Worm (Caenorhabditis elegans) whole organism, mixed stage, embryonic: Measurements from ENCODE around the gene K02E2.7.

Experiments
- M03D4.4 ChIP-seq: sonication (generic microtip); optimal IDR thresholded peaks from 2 replicates; lab custom pipeline; 2017; ENCODE audit warnings: mild to moderate bottlenecking, missing genetic modification characterization, missing compliant biosample characterization
- bed-3 ChIP-seq: fragments of 200-800 bp; sonication (Bioruptor generic); optimal IDR thresholded peaks from 3 replicates; lab custom pipeline; 2018; ENCODE audit warnings: mild to moderate bottlenecking, missing genetic modification characterization, moderate library complexity, missing compliant biosample characterization
- blmp-1 ChIP-seq: fragments of 150-350 bp; optimal IDR thresholded peaks from 2 replicates; lab custom pipeline; 2014; ENCODE audit warnings: missing biosample characterization, missing genetic modification characterization
- ceh-39 ChIP-seq: fragments of 150-350 bp; optimal IDR thresholded peaks from 2 replicates; lab custom pipeline; 2014; ENCODE audit warnings: missing biosample characterization, missing genetic modification characterization
- ceh-43 ChIP-seq: fragments of 200-800 bp; sonication (Bioruptor generic); optimal IDR thresholded peaks from 2 replicates; lab custom pipeline; 2018; ENCODE audit warnings: mild to moderate bottlenecking, missing genetic modification characterization, moderate library complexity, missing compliant biosample characterization
- ceh-83 ChIP-seq: fragments of 200-800 bp; sonication (Bioruptor generic); optimal IDR thresholded peaks from 2 replicates; lab custom pipeline; 2018; ENCODE audit warnings: mild to moderate bottlenecking, missing genetic modification characterization, missing compliant biosample characterization
- ces-1 ChIP-seq: fragments of 150-350 bp; optimal IDR thresholded peaks from 2 replicates; lab custom pipeline; 2014; ENCODE audit warnings: missing biosample characterization, missing genetic modification reagents, missing genetic modification characterization
- cnd-1 ChIP-seq: fragments of 200-800 bp; sonication (Bioruptor generic); optimal IDR thresholded peaks from 2 replicates; lab custom pipeline; 2018; ENCODE audit warnings: mild to moderate bottlenecking, missing genetic modification characterization, missing compliant biosample characterization
- drap-1 ChIP-seq: fragments of 200-800 bp; sonication (Bioruptor generic); optimal IDR thresholded peaks from 3 replicates; lab custom pipeline; 2018; ENCODE audit warnings: mild to moderate bottlenecking, missing genetic modification characterization, missing compliant biosample characterization
- elt-3 ChIP-seq: fragments of 150-350 bp; optimal IDR thresholded peaks from 2 replicates; lab custom pipeline; 2014; ENCODE audit warnings: missing biosample characterization, missing genetic modification characterization
- flh-1 ChIP-seq: fragments of 200-800 bp; sonication (Bioruptor generic); optimal IDR thresholded peaks from 2 replicates; lab custom pipeline; 2018; ENCODE audit warnings: mild to moderate bottlenecking, missing genetic modification characterization, moderate library complexity, missing compliant biosample characterization
- ham-2 ChIP-seq: fragments of 200-800 bp; sonication (Bioruptor generic); optimal IDR thresholded peaks from 2 replicates; lab custom pipeline; 2018; ENCODE audit warnings: mild to moderate bottlenecking, missing genetic modification characterization, missing compliant biosample characterization
- hlh-1 ChIP-seq: fragments of 150-350 bp; optimal IDR thresholded peaks from 2 replicates; lab custom pipeline; 2014; ENCODE audit warnings: missing biosample characterization, missing genetic modification reagents, missing genetic modification characterization
- lin-13 ChIP-seq: fragments of 150-350 bp; optimal IDR thresholded peaks from 2 replicates; lab custom pipeline; 2014; ENCODE audit warnings: missing biosample characterization, missing genetic modification characterization
- lin-32 ChIP-seq: fragments of 200-800 bp; sonication (Bioruptor generic); optimal IDR thresholded peaks from 2 replicates; lab custom pipeline; 2018; ENCODE audit warnings: mild to moderate bottlenecking, missing genetic modification characterization, missing compliant biosample characterization
- lsy-2 ChIP-seq: fragments of 150-350 bp; optimal IDR thresholded peaks from 2 replicates; lab custom pipeline; 2014; ENCODE audit warnings: missing biosample characterization, missing genetic modification characterization
- mep-1 ChIP-seq: fragments of 150-350 bp; optimal IDR thresholded peaks from 2 replicates; lab custom pipeline; 2017; ENCODE audit warnings: missing biosample characterization, missing genetic modification reagents, missing genetic modification characterization, inconsistent platforms
- mls-2 ChIP-seq: sonication (generic microtip); optimal IDR thresholded peaks from 2 replicates; lab custom pipeline; 2016; ENCODE audit warnings: mild to moderate bottlenecking, missing genetic modification characterization, moderate library complexity, missing compliant biosample characterization
- nhr-12 ChIP-seq: fragments of 150-350 bp; optimal IDR thresholded peaks from 2 replicates; lab custom pipeline; 2014; ENCODE audit warnings: missing biosample characterization, missing genetic modification characterization
- nhr-2 ChIP-seq: fragments of 150-350 bp; optimal IDR thresholded peaks from 2 replicates; lab custom pipeline; 2014; ENCODE audit warnings: missing biosample characterization, missing genetic modification characterization
- nhr-237 ChIP-seq: fragments of 150-350 bp; optimal IDR thresholded peaks from 2 replicates; lab custom pipeline; 2014; ENCODE audit warnings: missing biosample characterization, missing genetic modification characterization
- nhr-28 ChIP-seq: fragments of 150-350 bp; optimal IDR thresholded peaks from 2 replicates; lab custom pipeline; 2014; ENCODE audit warnings: missing biosample characterization, missing genetic modification characterization
- nhr-76 ChIP-seq: sonication (generic microtip); optimal IDR thresholded peaks from 2 replicates; lab custom pipeline; 2017; ENCODE audit warnings: missing biosample characterization, missing genetic modification characterization
- pha-4 ChIP-seq: fragments of 150-350 bp; optimal IDR thresholded peaks from 2 replicates; lab custom pipeline; 2018; ENCODE audit warnings: missing biosample characterization, missing genetic modification reagents, missing genetic modification characterization
- sem-2 ChIP-seq: fragments of 200-800 bp; sonication (Bioruptor generic); optimal IDR thresholded peaks from 2 replicates; lab custom pipeline; 2018; ENCODE audit warnings: mild to moderate bottlenecking, missing genetic modification characterization, missing compliant biosample characterization
- snpc-4 ChIP-seq: fragments of 150-350 bp; optimal IDR thresholded peaks from 2 replicates; lab custom pipeline; 2014; ENCODE audit warnings: missing biosample characterization, missing genetic modification characterization
- sptf-1 ChIP-seq: sonication (generic microtip); optimal IDR thresholded peaks from 2 replicates; lab custom pipeline; 2017; ENCODE audit warnings: mild to moderate bottlenecking, missing genetic modification characterization, moderate library complexity, missing compliant biosample characterization
- tbx-8 ChIP-seq: fragments of 200-800 bp; sonication (Bioruptor generic); optimal IDR thresholded peaks from 2 replicates; lab custom pipeline; 2018; ENCODE audit warnings: mild to moderate bottlenecking, missing genetic modification characterization, moderate library complexity, missing compliant biosample characterization
- unc-120 ChIP-seq: sonication (generic microtip); optimal IDR thresholded peaks from 2 replicates; lab custom pipeline; 2017; ENCODE audit warnings: missing genetic modification characterization, missing compliant biosample characterization; ENCODE audit not compliant: poor library complexity, severe bottlenecking
- unc-39 ChIP-seq: fragments of 150-350 bp; optimal IDR thresholded peaks from 2 replicates; lab custom pipeline; 2014; ENCODE audit warnings: missing biosample characterization, missing genetic modification characterization
- unc-62 ChIP-seq: fragments of 150-350 bp; optimal IDR thresholded peaks from 2 replicates; lab custom pipeline; 2014; ENCODE audit warnings: missing biosample characterization, missing genetic modification reagents, missing genetic modification characterization
- zip-8 ChIP-seq: fragments of 150-350 bp; optimal IDR thresholded peaks from 2 replicates; lab custom pipeline; 2014; ENCODE audit warnings: missing biosample characterization, missing genetic modification characterization

Gene K02E2.7

ce11 chrV:20419643-20420042 is 32.8 kb upstream of the K02E2.7 start:
- TF ChIP-seq nhr-2 (tag; lab: Kevin White, UChicago) (no peak), snpc-4 (tag; lab: Kevin White, UChicago) (no peak), lin-13 (tag; lab: Kevin White, UChicago) (no peak), mep-1 (tag; lab: Kevin White, UChicago) (no peak), ham-2 (GFP tag; lab: Kevin White, UChicago) (no peak), tbx-8 (no peak), ceh-83 (GFP tag; lab: Kevin White, UChicago) (no peak), lsy-2 (tag; lab: Kevin White, UChicago) (no peak), mls-2 (tag; lab: Kevin White, UChicago) (no peak), blmp-1 (tag; lab: Kevin White, UChicago) (no peak), ceh-43 (no peak), ceh-39 (tag; lab: Kevin White, UChicago) (no peak), unc-120 (tag; lab: Kevin White, UChicago) (no peak), drap-1 (no peak), M03D4.4 (tag; lab: Kevin White, UChicago) (no peak), nhr-12 (tag; lab: Kevin White, UChicago) (no peak)

- no peak for TF ChIP-seq unc-120 (tag; lab: Kevin White, UChicago)
- no peak for TF ChIP-seq lin-13 (tag; lab: Kevin White, UChicago)
- no peak for TF ChIP-seq tbx-8
- TF ChIP-seq nhr-76 (tag; lab: Kevin White, UChicago) = no peak
- no peak for TF ChIP-seq drap-1
These were observed 31.9 kb upstream of the K02E2.7 start for ce11 chrV:20418768-20419167.

ce11 chrV:20417809-20418208 is 31.0 kb upstream of the K02E2.7 start:
- TF ChIP-seq snpc-4 (tag; lab: Kevin White, UChicago) = no peak
- no peak for TF ChIP-seq unc-39 (tag; lab: Kevin White, UChicago)
- no peak for TF ChIP-seq zip-8 (tag; lab: Kevin White, UChicago)
- TF ChIP-seq sem-2 = no peak
- TF ChIP-seq ham-2 (GFP tag; lab: Kevin White, UChicago) = no peak
- TF ChIP-seq nhr-76 (tag; lab: Kevin White, UChicago) = no peak
- TF ChIP-seq ces-1 (GFP tag; lab: Kevin White, UChicago) = no peak
- TF ChIP-seq ceh-83 (GFP tag; lab: Kevin White, UChicago) = no peak
- no peak for TF ChIP-seq ceh-39 (tag; lab: Kevin White, UChicago)
- TF ChIP-seq nhr-28 = no peak
- no peak for TF ChIP-seq tbx-8
- no peak for TF ChIP-seq pha-4 (tag; lab: Kevin White, UChicago)
- TF ChIP-seq nhr-237 = no peak

ce11 chrV:20416790-20417189 is 29.9 kb upstream of the K02E2.7 start:
- TF ChIP-seq bed-3 (no peak), sem-2 (no peak), drap-1 (no peak), pha-4 (tag; lab: Kevin White, UChicago) (no peak), nhr-2 (tag; lab: Kevin White, UChicago) (no peak), snpc-4 (tag; lab: Kevin White, UChicago) (no peak), blmp-1 (tag; lab: Kevin White, UChicago) (no peak), ceh-83 (GFP tag; lab: Kevin White, UChicago) (no peak), elt-3 (tag; lab: Kevin White, UChicago) (no peak), nhr-12 (tag; lab: Kevin White, UChicago) (no peak), nhr-28 (no peak), lin-13 (tag; lab: Kevin White, UChicago) (no peak), lin-32 (no peak), hlh-1 (no peak), mls-2 (tag; lab: Kevin White, UChicago) (no peak), unc-62 (GFP tag; lab: Kevin White, UChicago) (no peak), cnd-1 (tag; lab: Kevin White, UChicago) (no peak)
- TF ChIP-seq, all 35 proteins: peak for 0

- TF ChIP-seq nhr-237 (no peak), sptf-1 (tag; lab: Kevin White, UChicago) (no peak), lin-32 (no peak), ces-1 (GFP tag; lab: Kevin White, UChicago) (no peak), mls-2 (tag; lab: Kevin White, UChicago) (no peak), ceh-43 (no peak), unc-120 (tag; lab: Kevin White, UChicago) (no peak), sem-2 (no peak), bed-3 (no peak), lsy-2 (tag; lab: Kevin White, UChicago) (no peak), ceh-39 (tag; lab: Kevin White, UChicago) (no peak), flh-1 (no peak), hlh-1 (no peak), nhr-28 (no peak), nhr-76 (tag; lab: Kevin White, UChicago) (no peak)
- TF ChIP-seq, all 35 proteins: peak for 0
These were observed 29.5 kb upstream of the K02E2.7 start for ce11 chrV:20416335-20416734.
